Worm (Caenorhabditis elegans) whole organism, young adult: ENCODE results near the gene sago-1.
A peak's percentile ranks its signal among the peaks of the same experiment; 100 is the strongest.

Source experiments
- B0035.1 ChIP-seq: sonication (generic microtip); optimal IDR thresholded peaks from 2 replicates; lab custom pipeline; 2016; ENCODE audit warnings: missing genetic modification characterization, mild to moderate bottlenecking, missing compliant biosample characterization, missing genotype, missing genetic modification reagents
- B0336.3 ChIP-seq: fragments of 200-800 bp; sonication (Bioruptor generic); IDR thresholded peaks from 2 replicates; pipeline ENCODE4 v1.3.6; 2022; ENCODE audit warnings: missing genetic modification characterization, missing compliant biosample characterization
- F33H1.4 ChIP-seq: fragments of 200-800 bp; sonication (Bioruptor generic); IDR thresholded peaks from 2 replicates; pipeline ENCODE4 v1.3.6; 2022; ENCODE audit warnings: missing genetic modification reagents, missing genetic modification characterization, missing compliant biosample characterization
- F39B2.1 ChIP-seq: fragments of 200-800 bp; sonication (Bioruptor generic); IDR thresholded peaks from 2 replicates; pipeline ENCODE4 v1.3.6; 2022; ENCODE audit warnings: missing genetic modification reagents, missing genetic modification characterization, missing compliant biosample characterization
- F49E8.2 ChIP-seq: sonication (generic microtip); optimal IDR thresholded peaks from 3 replicates; lab custom pipeline; 2017; ENCODE audit warnings: missing genetic modification characterization, mild to moderate bottlenecking, missing compliant biosample characterization, antibody characterized with exemption, moderate library complexity; ENCODE audit not compliant: insufficient read depth
- F55B11.4 ChIP-seq: sonication (generic microtip); optimal IDR thresholded peaks from 2 replicates; lab custom pipeline; 2016; ENCODE audit warnings: missing compliant biosample characterization, missing genetic modification characterization, borderline replicate concordance; ENCODE audit not compliant: insufficient read depth
- F57A8.1 ChIP-seq: fragments of 200-800 bp; sonication (Bioruptor generic); optimal IDR thresholded peaks from 2 replicates; lab custom pipeline; 2018; ENCODE audit warnings: mild to moderate bottlenecking, missing genetic modification characterization, moderate library complexity, missing compliant biosample characterization
- T26A5.8 ChIP-seq: sonication (generic microtip); optimal IDR thresholded peaks from 2 replicates; lab custom pipeline; 2016; ENCODE audit warnings: missing genetic modification characterization, missing compliant biosample characterization
- Y79H2A.3 ChIP-seq: fragments of 200-800 bp; sonication (Bioruptor generic); conservative IDR thresholded peaks from 2 replicates; pipeline ENCODE4 v1.3.6; 2022; ENCODE audit warnings: missing genetic modification reagents, missing genetic modification characterization, missing compliant biosample characterization
- Y95B8A.8 ChIP-seq: fragments of 200-800 bp; sonication (Bioruptor generic); IDR thresholded peaks from 2 replicates; pipeline ENCODE4 v1.3.6; 2022; ENCODE audit warnings: missing genetic modification reagents, missing genetic modification characterization, missing compliant biosample characterization
- ZK185.1 ChIP-seq: sonication (generic microtip); optimal IDR thresholded peaks from 2 replicates; lab custom pipeline; 2016; ENCODE audit warnings: mild to moderate bottlenecking, missing genetic modification characterization, missing compliant biosample characterization; ENCODE audit not compliant: poor library complexity, severe bottlenecking
- akir-1 ChIP-seq: fragments of 200-800 bp; sonication (Bioruptor generic); optimal IDR thresholded peaks from 2 replicates; lab custom pipeline; 2018; ENCODE audit warnings: mild to moderate bottlenecking, missing genetic modification characterization, moderate library complexity, missing compliant biosample characterization
- aptf-2 ChIP-seq: fragments of 200-800 bp; sonication (Bioruptor generic); conservative IDR thresholded peaks from 2 replicates; pipeline ENCODE4 v1.3.6; 2022; ENCODE audit warnings: missing genetic modification reagents, missing genetic modification characterization, missing compliant biosample characterization
- aptf-3 ChIP-seq: fragments of 200-800 bp; sonication (Bioruptor generic); IDR thresholded peaks from 2 replicates; pipeline ENCODE4 v1.3.6; 2022; ENCODE audit warnings: missing genetic modification characterization, missing compliant biosample characterization
- atf-7 ChIP-seq: sonication (generic microtip); optimal IDR thresholded peaks from 2 replicates; lab custom pipeline; 2017; ENCODE audit warnings: mild to moderate bottlenecking, missing genetic modification characterization, missing compliant biosample characterization
- attf-5 ChIP-seq: fragments of 200-800 bp; sonication (Bioruptor generic); optimal IDR thresholded peaks from 2 replicates; lab custom pipeline; 2018; ENCODE audit warnings: mild to moderate bottlenecking, missing genetic modification characterization, missing compliant biosample characterization
- ccch-3 ChIP-seq: fragments of 200-800 bp; sonication (Bioruptor generic); optimal IDR thresholded peaks from 2 replicates; lab custom pipeline; 2018; ENCODE audit warnings: mild to moderate bottlenecking, missing genetic modification characterization, missing compliant biosample characterization
- cebp-1 ChIP-seq, 2 experiments: fragments of 200-800 bp in 1 of 2; sonication (Bioruptor generic) in 1 of 2; sonication (generic microtip) in 1 of 2; IDR thresholded peaks in 1 of 2; optimal IDR thresholded peaks in 1 of 2; 2 replicates each; pipeline versions ENCODE4 v1.3.6 to Lab custom; 2017 to 2022; ENCODE audit warnings: missing compliant biosample characterization in 2 of 2, missing genetic modification characterization in 2 of 2, mild to moderate bottlenecking in 1 of 2, missing genetic modification reagents in 1 of 2, moderate library complexity in 1 of 2
- ceh-91 ChIP-seq: fragments of 200-800 bp; sonication (Bioruptor generic); IDR thresholded peaks from 2 replicates; pipeline ENCODE4 v1.3.6; 2022; ENCODE audit warnings: missing genetic modification reagents, missing genetic modification characterization, missing compliant biosample characterization
- chd-7 ChIP-seq: sonication (generic microtip); optimal IDR thresholded peaks from 2 replicates; lab custom pipeline; 2016; ENCODE audit warnings: mild to moderate bottlenecking, missing genetic modification characterization, moderate library complexity, missing compliant biosample characterization
- dox-1 ChIP-seq: fragments of 200-800 bp; sonication (Bioruptor generic); IDR thresholded peaks from 2 replicates; pipeline ENCODE4 v1.3.6; 2022; ENCODE audit warnings: missing genetic modification reagents, missing genetic modification characterization, missing compliant biosample characterization
- egrh-3 ChIP-seq: fragments of 200-800 bp; sonication (Bioruptor generic); IDR thresholded peaks from 2 replicates; pipeline ENCODE4 v1.3.6; 2022; ENCODE audit warnings: missing genetic modification reagents, missing genetic modification characterization, missing compliant biosample characterization
- ekl-4 ChIP-seq: fragments of 200-800 bp; sonication (Bioruptor generic); IDR thresholded peaks from 2 replicates; pipeline ENCODE4 v1.3.6; 2022; ENCODE audit warnings: missing genetic modification reagents, missing genetic modification characterization, missing compliant biosample characterization
- hlh-26 ChIP-seq: fragments of 200-800 bp; sonication (Bioruptor generic); conservative IDR thresholded peaks from 2 replicates; pipeline ENCODE4 v1.3.6; 2022; ENCODE audit warnings: missing genetic modification reagents, missing genetic modification characterization, missing compliant biosample characterization
- hmg-1.2 ChIP-seq: fragments of 200-800 bp; sonication (Bioruptor generic); IDR thresholded peaks from 2 replicates; pipeline ENCODE4 v1.3.6; 2022; ENCODE audit warnings: missing genetic modification reagents, missing genetic modification characterization, missing compliant biosample characterization
- hsf-1 ChIP-seq: fragments of 200-800 bp; sonication (Bioruptor generic); IDR thresholded peaks from 2 replicates; pipeline ENCODE4 v1.3.6; 2022; ENCODE audit warnings: missing genetic modification reagents, missing genetic modification characterization, missing compliant biosample characterization
- lag-1 ChIP-seq: fragments of 200-800 bp; sonication (Bioruptor generic); IDR thresholded peaks from 2 replicates; pipeline ENCODE4 v1.3.6; 2022; ENCODE audit warnings: missing genetic modification reagents, missing genetic modification characterization, missing compliant biosample characterization
- let-607 ChIP-seq, 2 experiments: fragments of 200-800 bp in 1 of 2; sonication (Bioruptor generic) in 1 of 2; sonication (generic microtip) in 1 of 2; optimal IDR thresholded peaks; 2 replicates each; lab custom pipeline; 2016 to 2018; ENCODE audit warnings: mild to moderate bottlenecking in 2 of 2, missing compliant biosample characterization in 2 of 2, missing genetic modification characterization in 2 of 2, moderate library complexity in 2 of 2, missing genotype in 1 of 2
- lin-40 ChIP-seq: sonication (generic microtip); optimal IDR thresholded peaks from 2 replicates; lab custom pipeline; 2016; ENCODE audit warnings: missing genetic modification characterization, mild to moderate bottlenecking, missing compliant biosample characterization, missing genotype, missing genetic modification reagents
- madf-3 ChIP-seq: fragments of 200-800 bp; sonication (Bioruptor generic); IDR thresholded peaks from 2 replicates; pipeline ENCODE4 v1.3.6; 2022; ENCODE audit warnings: missing genetic modification reagents, missing genetic modification characterization, missing compliant biosample characterization
- madf-8 ChIP-seq: fragments of 200-800 bp; sonication (Bioruptor generic); conservative IDR thresholded peaks from 2 replicates; pipeline ENCODE4 v1.3.6; 2022; ENCODE audit warnings: missing genetic modification reagents, missing genetic modification characterization, missing compliant biosample characterization
- nfyb-1 ChIP-seq: fragments of 200-800 bp; sonication (Bioruptor generic); IDR thresholded peaks from 2 replicates; pipeline ENCODE4 v1.3.6; 2022; ENCODE audit warnings: missing genetic modification reagents, missing genetic modification characterization, missing compliant biosample characterization
- nhr-80 ChIP-seq: sonication (generic microtip); optimal IDR thresholded peaks from 2 replicates; lab custom pipeline; 2016; ENCODE audit warnings: missing genetic modification characterization, missing compliant biosample characterization
- nhr-90 ChIP-seq: sonication (generic microtip); optimal IDR thresholded peaks from 2 replicates; lab custom pipeline; 2016; ENCODE audit warnings: missing genotype, mild to moderate bottlenecking, missing genetic modification characterization, missing compliant biosample characterization
- rpc-1 ChIP-seq, 2 experiments: fragments of 150-350 bp in 1 of 2; sonication (generic microtip) in 1 of 2; optimal IDR thresholded peaks; 2 replicates each; lab custom pipeline; 2014 to 2018; ENCODE audit warnings: missing biosample characterization in 1 of 2, missing genetic modification characterization in 1 of 2, missing genetic modification reagents in 1 of 2, missing genotype in 1 of 2
- sdz-38 ChIP-seq: sonication (generic microtip); optimal IDR thresholded peaks from 2 replicates; lab custom pipeline; 2016; ENCODE audit warnings: missing genotype, missing genetic modification characterization, missing compliant biosample characterization
- snpc-1.3 ChIP-seq: sonication (generic microtip); optimal IDR thresholded peaks from 2 replicates; lab custom pipeline; 2017; ENCODE audit warnings: missing genetic modification characterization, mild to moderate bottlenecking, missing compliant biosample characterization, antibody characterized with exemption, moderate library complexity, missing genotype, missing genetic modification reagents; ENCODE audit not compliant: insufficient read depth
- snpc-3.4 ChIP-seq: sonication (generic microtip); optimal IDR thresholded peaks from 2 replicates; lab custom pipeline; 2017; ENCODE audit warnings: missing genetic modification characterization, mild to moderate bottlenecking, missing compliant biosample characterization, antibody characterized with exemption, moderate library complexity, missing genotype, missing genetic modification reagents
- somi-1 ChIP-seq: fragments of 200-800 bp; sonication (Bioruptor generic); optimal IDR thresholded peaks from 2 replicates; lab custom pipeline; 2018; ENCODE audit warnings: mild to moderate bottlenecking, missing genetic modification characterization, missing compliant biosample characterization
- tbp1 ChIP-seq: fragments of 200-800 bp; sonication (Bioruptor generic); optimal IDR thresholded peaks from 2 replicates; lab custom pipeline; 2018; ENCODE audit warnings: mild to moderate bottlenecking, missing genetic modification characterization, missing compliant biosample characterization
- zfh-2 ChIP-seq: fragments of 200-800 bp; sonication (Bioruptor generic); conservative IDR thresholded peaks from 2 replicates; pipeline ENCODE4 v1.3.6; 2022; ENCODE audit warnings: missing genetic modification reagents, missing genetic modification characterization, missing compliant biosample characterization
- ztf-25 ChIP-seq: fragments of 200-800 bp; sonication (Bioruptor generic); IDR thresholded peaks from 2 replicates; pipeline ENCODE4 v1.3.6; 2022; ENCODE audit warnings: missing genetic modification reagents, missing genetic modification characterization, missing compliant biosample characterization
- ztf-26 ChIP-seq: sonication (generic microtip); optimal IDR thresholded peaks from 2 replicates; lab custom pipeline; 2017; ENCODE audit warnings: missing genetic modification characterization, missing compliant biosample characterization
- ztf-6 ChIP-seq: fragments of 200-800 bp; sonication (Bioruptor generic); IDR thresholded peaks from 2 replicates; pipeline ENCODE4 v1.3.6; 2022; ENCODE audit warnings: missing genetic modification reagents, missing genetic modification characterization, missing compliant biosample characterization

Gene sago-1

DNA sequence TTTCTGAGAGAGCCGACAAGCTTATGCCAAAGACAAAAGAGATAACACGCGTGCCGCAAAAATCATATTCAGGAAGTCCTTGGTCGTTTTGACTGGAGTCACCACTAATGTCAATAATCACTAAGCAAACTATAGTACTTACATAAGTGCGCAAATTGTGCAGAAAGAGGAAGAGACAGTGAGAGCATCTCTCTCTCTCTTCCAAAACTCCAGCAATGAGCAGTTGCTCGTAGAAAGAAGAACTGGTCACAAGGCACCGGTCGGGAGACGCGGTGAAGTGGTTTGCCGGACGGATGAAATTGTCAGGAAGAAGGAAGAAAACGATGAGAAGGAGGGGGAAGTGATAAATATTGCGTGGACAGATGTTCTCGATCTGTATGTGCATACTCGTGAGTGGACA lies 33.5 kb upstream of the sago-1 start:
- TF ChIP-seq Y79H2A.3 (GFP tag; lab: Robert Waterston, UW) (no peak), attf-5 (GFP tag; lab: Kevin White, UChicago) (no peak), ccch-3 (GFP tag; lab: Kevin White, UChicago) (no peak), madf-3 (GFP tag; lab: Robert Waterston, UW) (no peak), ztf-26 (tag; lab: Kevin White, UChicago) (no peak), sdz-38 (tag; lab: Kevin White, UChicago) (no peak), madf-8 (no peak), chd-7 (no peak), ztf-6 (GFP tag; lab: Robert Waterston, UW) (no peak), dox-1 (GFP tag; lab: Robert Waterston, UW) (no peak), B0336.3 (GFP tag; lab: Robert Waterston, UW) (no peak), F55B11.4 (tag; lab: Kevin White, UChicago) (no peak), ZK185.1 (tag; lab: Kevin White, UChicago) (no peak), F39B2.1 (no peak), F57A8.1 (GFP tag; lab: Kevin White, UChicago) (no peak), zfh-2 (GFP tag; lab: Robert Waterston, UW) (no peak)

DNA sequence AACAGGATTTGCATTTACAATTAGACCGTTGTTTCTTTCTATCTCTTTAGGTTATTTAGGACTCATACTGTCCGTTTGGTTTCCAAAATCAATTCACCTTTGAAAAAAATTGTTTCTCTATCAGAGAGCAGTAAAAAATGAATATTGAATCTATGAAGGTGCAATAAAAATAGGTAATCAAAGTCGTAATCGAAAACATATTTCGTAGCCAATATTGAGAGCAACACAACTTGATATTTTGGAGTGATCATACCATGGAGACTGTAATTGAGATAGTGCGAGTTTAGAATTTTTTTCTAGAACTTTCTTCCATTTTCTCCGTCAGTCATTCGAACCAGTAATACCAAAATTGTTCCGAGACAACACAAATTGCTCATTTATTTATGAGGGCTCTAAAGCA lies 33.0 kb upstream of the sago-1 start, which contains the start of gene F31F7.2:
F31F7.2 (plus strand) TSS at position 301 of the 400 bp plus-strand sequence.
- TF ChIP-seq somi-1 (GFP tag; lab: Kevin White, UChicago) (no peak), aptf-2 (GFP tag; lab: Robert Waterston, UW) (no peak), B0035.1 (no peak), egrh-3 (GFP tag; lab: Robert Waterston, UW) (no peak), akir-1 (GFP tag; lab: Kevin White, UChicago) (no peak), lin-40 (tag; lab: Kevin White, UChicago) (no peak), hlh-26 (GFP tag; lab: Robert Waterston, UW) (no peak), snpc-3.4 (tag; lab: Kevin White, UChicago) (no peak), F33H1.4 (GFP tag; lab: Robert Waterston, UW) (no peak), dox-1 (GFP tag; lab: Robert Waterston, UW) (no peak), rpc-1 (optimal IDR thresholded peaks at IDR 0.05; lab: Kevin White, UChicago) (no peak), rpc-1 (tag; optimal IDR thresholded peaks at IDR 0.05; lab: Kevin White, UChicago) (no peak), cebp-1 (GFP tag; IDR thresholded peaks at IDR 0.05; lab: Robert Waterston, UW) (no peak), cebp-1 (tag; optimal IDR thresholded peaks at IDR 0.05; lab: Kevin White, UChicago) (no peak)
- TF ChIP-seq, all 124 proteins: peak for 0

DNA sequence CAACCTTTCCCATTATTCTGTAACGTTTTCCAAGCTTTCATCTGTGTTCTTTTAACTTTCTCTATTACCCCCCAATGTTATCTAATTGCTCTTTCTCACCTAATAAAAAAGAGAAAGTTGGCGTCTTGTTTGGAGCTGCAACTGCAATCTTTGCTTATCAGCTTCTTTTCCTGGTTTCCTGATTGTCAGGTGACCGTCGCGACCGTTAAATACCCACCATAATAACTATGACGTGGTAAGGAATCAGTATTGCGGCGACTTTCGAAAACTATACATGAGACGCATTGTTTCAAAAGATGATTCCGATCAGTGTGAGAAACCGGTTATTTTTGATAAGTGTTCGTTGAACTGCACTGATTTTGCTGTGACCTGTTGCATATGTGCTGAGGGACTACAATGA lies 28.4 kb upstream of the sago-1 start:
- TF ChIP-seq nhr-80 (tag; lab: Kevin White, UChicago) (peak; percentile 93), ztf-25 (GFP tag; lab: Robert Waterston, UW) (no peak), akir-1 (GFP tag; lab: Kevin White, UChicago) (no peak), let-607 (tag; optimal IDR thresholded peaks at IDR 0.05; lab: Kevin White, UChicago) (peak in 1 of 2 experiments; percentile 17), lag-1 (GFP tag; lab: Robert Waterston, UW) (no peak), hmg-1.2 (GFP tag; lab: Robert Waterston, UW) (0 out of 2 replicates have a peak, but pooled peaks have one; percentile 14), nfyb-1 (GFP tag; lab: Robert Waterston, UW) (peak; percentile 49; the same call in 1 of the 2 replicates), sdz-38 (tag; lab: Kevin White, UChicago) (no peak), ceh-91 (GFP tag; lab: Robert Waterston, UW) (no peak), nhr-90 (peak; percentile 34), dox-1 (GFP tag; lab: Robert Waterston, UW) (peak; percentile 54; the same call in 1 of the 2 replicates), tbp1 (GFP tag; lab: Kevin White, UChicago) (peak; percentile 24), snpc-1.3 (tag; lab: Kevin White, UChicago) (no peak), madf-8 (no peak), hsf-1 (GFP tag; lab: Robert Waterston, UW) (no peak), F49E8.2 (tag; lab: Kevin White, UChicago) (no peak), T26A5.8 (no peak), Y95B8A.8 (GFP tag; lab: Robert Waterston, UW) (no peak), atf-7 (tag; lab: Kevin White, UChicago) (peak; percentile 37), ekl-4 (no peak), aptf-3 (GFP tag; lab: Robert Waterston, UW) (no peak)
